1 fruit fly cellular context compared by ENCODE assay signal in the genomic region with DNA sequence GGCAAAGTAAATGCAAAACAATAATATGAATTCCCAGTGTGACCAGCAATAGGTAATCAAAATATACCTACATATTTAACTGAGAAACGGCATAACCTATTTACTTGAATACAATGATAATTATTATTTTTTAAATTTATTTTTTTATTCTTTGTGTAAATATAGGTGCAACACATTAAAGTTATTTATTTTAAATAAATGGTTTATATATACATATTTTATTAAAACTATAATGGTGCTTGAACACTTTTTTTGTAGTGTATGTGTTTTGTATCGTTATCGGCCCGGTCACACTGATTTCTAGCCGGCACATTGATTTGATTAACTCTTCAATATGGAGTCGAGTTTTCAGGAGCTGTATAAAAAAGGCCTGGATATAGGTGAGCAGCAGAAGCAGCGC.
A peak's percentile ranks its signal among the peaks of the same experiment; 100 is the strongest.
TF ChIP-seq lines count a peak whose summit lies in the region.

A gene (minus strand): TSS at position 51 of the 400 bp plus-strand sequence.
A gene (plus strand): TSS at position 289 of the 400 bp plus-strand sequence.
A gene (plus strand): TSS at position 289 of the 400 bp plus-strand sequence.

TF ChIP-seq in whole organism, embryonic, 481 proteins besides CTCF, POLR2A, EP300 and RAD21 (continued from another document and continues in another):
- TF ChIP-seq onecut (GFP tag; IDR thresholded peaks at IDR 0.05; lab: Robert Waterston, UW), result no peak
- no peak for TF ChIP-seq org-1 (GFP tag; optimal IDR thresholded peaks at IDR 0.05; lab: Kevin White, UChicago)
- TF ChIP-seq klu (GFP tag; IDR thresholded peaks at IDR 0.05; lab: Robert Waterston, UW), result peak; percentile 47; the same call in 1 of the 2 replicates
- no peak for TF ChIP-seq CG8478 (optimal IDR thresholded peaks at IDR 0.05; lab: Kevin White, UChicago)
- TF ChIP-seq ac (GFP tag; optimal IDR thresholded peaks at IDR 0.05; lab: Kevin White, UChicago), result no peak
- no peak for TF ChIP-seq CG33213 (GFP tag; optimal IDR thresholded peaks at IDR 0.05; lab: Kevin White, UChicago)
- peak; percentile 53 for TF ChIP-seq sens (GFP tag; lab: Kevin White, UChicago)
- no peak for TF ChIP-seq Bdp1 (GFP tag; optimal IDR thresholded peaks at IDR 0.05; lab: Kevin White, UChicago)
- no peak for TF ChIP-seq Dad (GFP tag; optimal IDR thresholded peaks at IDR 0.05; lab: Kevin White, UChicago)
- TF ChIP-seq CG13287 (GFP tag; IDR thresholded peaks at IDR 0.05; lab: Robert Waterston, UW; ENCODE audit: partially characterized antibody), result peak; percentile 62
- no peak for TF ChIP-seq hkb (optimal IDR thresholded peaks at IDR 0.05; lab: Kevin White, UChicago)
- TF ChIP-seq hkb (GFP tag; IDR thresholded peaks at IDR 0.05; lab: Robert Waterston, UW), result peak; percentile 63; the same call in 1 of the 2 replicates
- no peak for TF ChIP-seq CG7745 (tag; optimal IDR thresholded peaks at IDR 0.05; lab: Kevin White, UChicago)
- no peak for TF ChIP-seq Doc3 (GFP tag; IDR thresholded peaks at IDR 0.05; lab: Robert Waterston, UW; ENCODE audit: partially characterized antibody)
- peak; percentile 15 for TF ChIP-seq CG15514 (GFP tag; optimal IDR thresholded peaks at IDR 0.05; lab: Kevin White, UChicago)
- TF ChIP-seq E2f1 (GFP tag; IDR thresholded peaks at IDR 0.05; lab: Robert Waterston, UW), result peak; percentile 82
- TF ChIP-seq ttk (GFP tag; IDR thresholded peaks at IDR 0.05; lab: Robert Waterston, UW), result peak; percentile 78
- no peak for TF ChIP-seq MTF-1 (GFP tag; optimal IDR thresholded peaks at IDR 0.05; lab: Kevin White, UChicago; ENCODE audit: borderline replicate concordance)
- no peak for TF ChIP-seq run (tag; optimal IDR thresholded peaks at IDR 0.05; lab: Kevin White, UChicago)
- TF ChIP-seq Spps (tag; optimal IDR thresholded peaks at IDR 0.05; lab: Kevin White, UChicago), result peak; percentile 13
- no peak for TF ChIP-seq CG5953 (GFP tag; IDR thresholded peaks at IDR 0.05; lab: Robert Waterston, UW)
- peak; percentile 18; the same call in 1 of the 2 replicates for TF ChIP-seq sob (GFP tag; IDR thresholded peaks at IDR 0.05; lab: Robert Waterston, UW)
- no peak for TF ChIP-seq BEAF-32 (GFP tag; optimal IDR thresholded peaks at IDR 0.05; lab: Kevin White, UChicago)
- no peak for TF ChIP-seq fd102C (GFP tag; optimal IDR thresholded peaks at IDR 0.05; lab: Kevin White, UChicago)
- TF ChIP-seq CrebB (tag; optimal IDR thresholded peaks at IDR 0.05; lab: Kevin White, UChicago), result no peak
- no peak for TF ChIP-seq chif (GFP tag; optimal IDR thresholded peaks at IDR 0.05; lab: Kevin White, UChicago)
- no peak for TF ChIP-seq fd64A (GFP tag; optimal IDR thresholded peaks at IDR 0.05; lab: Kevin White, UChicago)
- peak; percentile 54; the same call in 1 of the 2 replicates for TF ChIP-seq CG17328 (GFP tag; IDR thresholded peaks at IDR 0.05; lab: Robert Waterston, UW)
- TF ChIP-seq unpg (GFP tag; optimal IDR thresholded peaks at IDR 0.05; lab: Kevin White, UChicago), result no peak
- peak; percentile 50; the same call in 1 of the 3 replicates for TF ChIP-seq CG11695 (GFP tag; IDR thresholded peaks at IDR 0.05; lab: Robert Waterston, UW)
- TF ChIP-seq HLH4C (GFP tag; IDR thresholded peaks at IDR 0.05; lab: Robert Waterston, UW; ENCODE audit: partially characterized antibody), result no peak
- no peak for TF ChIP-seq jing (GFP tag; optimal IDR thresholded peaks at IDR 0.05; lab: Kevin White, UChicago)
- TF ChIP-seq CG14441 (GFP tag; IDR thresholded peaks at IDR 0.05; lab: Robert Waterston, UW), result peak; percentile 71
- TF ChIP-seq bab2 (GFP tag; optimal IDR thresholded peaks at IDR 0.05; lab: Kevin White, UChicago), result no peak
- no peak for TF ChIP-seq pnt (GFP tag; optimal IDR thresholded peaks at IDR 0.05; lab: Kevin White, UChicago)
- TF ChIP-seq nerfin-1 (tag; optimal IDR thresholded peaks at IDR 0.05; lab: Kevin White, UChicago), result no peak
- TF ChIP-seq CG13624 (GFP tag; optimal IDR thresholded peaks at IDR 0.05; lab: Kevin White, UChicago), result no peak
- TF ChIP-seq da (GFP tag; optimal IDR thresholded peaks at IDR 0.05; lab: Kevin White, UChicago), result no peak
- peak; percentile 63 for TF ChIP-seq CG10267 (tag; optimal IDR thresholded peaks at IDR 0.05; lab: Kevin White, UChicago)
- TF ChIP-seq knrl (GFP tag; IDR thresholded peaks at IDR 0.05; lab: Robert Waterston, UW; ENCODE audit: partially characterized antibody), result no peak
- TF ChIP-seq Xrp1 (GFP tag; IDR thresholded peaks at IDR 0.05; lab: Robert Waterston, UW), result peak; percentile 71; the same call in 1 of the 2 replicates
- peak; percentile 30; the same call in 1 of the 2 replicates for TF ChIP-seq wor (GFP tag; IDR thresholded peaks at IDR 0.05; lab: Robert Waterston, UW)
- no peak for TF ChIP-seq CG8290 (GFP tag; optimal IDR thresholded peaks at IDR 0.05; lab: Kevin White, UChicago)
- TF ChIP-seq CG8290 (tag; optimal IDR thresholded peaks at IDR 0.05; lab: Kevin White, UChicago), result no peak
- peak; percentile 54 for TF ChIP-seq CG7271 (tag; optimal IDR thresholded peaks at IDR 0.05; lab: Kevin White, UChicago)
- TF ChIP-seq mam (GFP tag; optimal IDR thresholded peaks at IDR 0.05; lab: Kevin White, UChicago), result no peak
- TF ChIP-seq phol (tag; optimal IDR thresholded peaks at IDR 0.05; lab: Kevin White, UChicago), result peak; percentile 88
- no peak for TF ChIP-seq Pdp1 (GFP tag; optimal IDR thresholded peaks at IDR 0.05; lab: Kevin White, UChicago)
- no peak for TF ChIP-seq Nf-YC (tag; optimal IDR thresholded peaks at IDR 0.05; lab: Kevin White, UChicago)
- 0 out of 2 replicates have a peak, but pooled peaks have one; percentile 37 for TF ChIP-seq CG9215 (GFP tag; IDR thresholded peaks at IDR 0.05; lab: Robert Waterston, UW)
- no peak for TF ChIP-seq gcm2 (GFP tag; optimal IDR thresholded peaks at IDR 0.05; lab: Kevin White, UChicago)
- peak; percentile 41 for TF ChIP-seq CG2116 (GFP tag; optimal IDR thresholded peaks at IDR 0.05; lab: Kevin White, UChicago)
- TF ChIP-seq CG9876 (GFP tag; optimal IDR thresholded peaks at IDR 0.05; lab: Kevin White, UChicago), result no peak
- TF ChIP-seq Dip3 (GFP tag; optimal IDR thresholded peaks at IDR 0.05; lab: Kevin White, UChicago), result no peak
- TF ChIP-seq NC2α (GFP tag; optimal IDR thresholded peaks at IDR 0.05; lab: Kevin White, UChicago), result no peak
- TF ChIP-seq CG17802 (tag; optimal IDR thresholded peaks at IDR 0.05; lab: Kevin White, UChicago), result no peak
- TF ChIP-seq Hey (tag; optimal IDR thresholded peaks at IDR 0.05; lab: Kevin White, UChicago), result no peak
- no peak for TF ChIP-seq Camta (GFP tag; optimal IDR thresholded peaks at IDR 0.05; lab: Kevin White, UChicago)
- no peak for TF ChIP-seq repo (GFP tag; optimal IDR thresholded peaks at IDR 0.05; lab: Kevin White, UChicago)
- TF ChIP-seq CG16779 (GFP tag; IDR thresholded peaks at IDR 0.05; lab: Robert Waterston, UW), result no peak
- no peak for TF ChIP-seq Neu2 (GFP tag; optimal IDR thresholded peaks at IDR 0.05; lab: Kevin White, UChicago; ENCODE audit: borderline replicate concordance)
- peak; percentile 9 for TF ChIP-seq Max (GFP tag; optimal IDR thresholded peaks at IDR 0.05; lab: Kevin White, UChicago)
- TF ChIP-seq Optix (GFP tag; IDR thresholded peaks at IDR 0.05; lab: Robert Waterston, UW), result no peak
- TF ChIP-seq chinmo (GFP tag; IDR thresholded peaks at IDR 0.05; lab: Robert Waterston, UW; ENCODE audit: partially characterized antibody), result no peak
- TF ChIP-seq sim (GFP tag; IDR thresholded peaks at IDR 0.05; lab: Robert Waterston, UW), result no peak
- TF ChIP-seq nerfin-2 (GFP tag; IDR thresholded peaks at IDR 0.05; lab: Robert Waterston, UW; ENCODE audit: partially characterized antibody), result no peak
- no peak for TF ChIP-seq ERR (GFP tag; optimal IDR thresholded peaks at IDR 0.05; lab: Kevin White, UChicago)
- TF ChIP-seq cas (GFP tag; IDR thresholded peaks at IDR 0.05; lab: Robert Waterston, UW), result no peak
- TF ChIP-seq Side (GFP tag; optimal IDR thresholded peaks at IDR 0.05; lab: Kevin White, UChicago), result no peak
- TF ChIP-seq CG30431 (GFP tag; optimal IDR thresholded peaks at IDR 0.05; lab: Kevin White, UChicago), result no peak
- peak; percentile 5 for TF ChIP-seq CG18764 (GFP tag; optimal IDR thresholded peaks at IDR 0.05; lab: Kevin White, UChicago)
- no peak for TF ChIP-seq CG17568 (GFP tag; optimal IDR thresholded peaks at IDR 0.05; lab: Kevin White, UChicago)
- TF ChIP-seq Sry-β (GFP tag; optimal IDR thresholded peaks at IDR 0.05; lab: Kevin White, UChicago), result no peak
- peak; percentile 45 for TF ChIP-seq CG13775 (GFP tag; optimal IDR thresholded peaks at IDR 0.05; lab: Kevin White, UChicago)
- TF ChIP-seq peb (GFP tag; IDR thresholded peaks at IDR 0.05; lab: Robert Waterston, UW), result peak; percentile 58; the same call in 1 of the 2 replicates
- TF ChIP-seq CG11696 (GFP tag; IDR thresholded peaks at IDR 0.05; lab: Robert Waterston, UW), result no peak
- TF ChIP-seq Six4 (GFP tag; optimal IDR thresholded peaks at IDR 0.05; lab: Kevin White, UChicago), result no peak
- no peak for TF ChIP-seq dati (GFP tag; IDR thresholded peaks at IDR 0.05; lab: Robert Waterston, UW)
- TF ChIP-seq CG6683 (GFP tag; optimal IDR thresholded peaks at IDR 0.05; lab: Kevin White, UChicago), result no peak
- no peak for TF ChIP-seq corto (GFP tag; optimal IDR thresholded peaks at IDR 0.05; lab: Kevin White, UChicago)
- TF ChIP-seq CG8089 (GFP tag; optimal IDR thresholded peaks at IDR 0.05; lab: Kevin White, UChicago), result no peak
- peak; percentile 58 for TF ChIP-seq Hr3 (GFP tag; optimal IDR thresholded peaks at IDR 0.05; lab: Kevin White, UChicago)
- no peak for TF ChIP-seq z (GFP tag; IDR thresholded peaks at IDR 0.05; lab: Robert Waterston, UW)
- peak; percentile 57; the same call in 2 of the 3 replicates for TF ChIP-seq dysf (GFP tag; IDR thresholded peaks at IDR 0.05; lab: Robert Waterston, UW)
- TF ChIP-seq CG15011 (GFP tag; optimal IDR thresholded peaks at IDR 0.05; lab: Kevin White, UChicago), result no peak
- TF ChIP-seq tll (GFP tag; optimal IDR thresholded peaks at IDR 0.05; lab: Kevin White, UChicago), result peak in 1 of 2 experiments; percentile 23
- 0 out of 3 replicates have a peak, but pooled peaks have one; percentile 24 for TF ChIP-seq C15 (GFP tag; IDR thresholded peaks at IDR 0.05; lab: Robert Waterston, UW)
- no peak for TF ChIP-seq CG10274 (GFP tag; optimal IDR thresholded peaks at IDR 0.05; lab: Kevin White, UChicago)
- no peak for TF ChIP-seq ham (GFP tag; IDR thresholded peaks at IDR 0.05; lab: Robert Waterston, UW)
- peak; percentile 32; the same call in 1 of the 3 replicates for TF ChIP-seq ase (GFP tag; IDR thresholded peaks at IDR 0.05; lab: Robert Waterston, UW)
- TF ChIP-seq CG12104 (GFP tag; optimal IDR thresholded peaks at IDR 0.05; lab: Kevin White, UChicago), result no peak
- TF ChIP-seq Dek (tag; optimal IDR thresholded peaks at IDR 0.05; lab: Kevin White, UChicago), result peak; percentile 50
- TF ChIP-seq lilli (GFP tag; optimal IDR thresholded peaks at IDR 0.05; lab: Kevin White, UChicago), result no peak
- TF ChIP-seq Chrac-16 (GFP tag; optimal IDR thresholded peaks at IDR 0.05; lab: Kevin White, UChicago), result peak; percentile 5
- no peak for TF ChIP-seq ato (GFP tag; IDR thresholded peaks at IDR 0.05; lab: Robert Waterston, UW; ENCODE audit: partially characterized antibody)
- TF ChIP-seq Mrtf (GFP tag; IDR thresholded peaks at IDR 0.05; lab: Robert Waterston, UW), result no peak
- TF ChIP-seq CG11723 (GFP tag; optimal IDR thresholded peaks at IDR 0.05; lab: Kevin White, UChicago), result no peak
- TF ChIP-seq gsb-n (tag; optimal IDR thresholded peaks at IDR 0.05; lab: Kevin White, UChicago), result peak; percentile 73
- TF ChIP-seq eyg (GFP tag; optimal IDR thresholded peaks at IDR 0.05; lab: Kevin White, UChicago), result no peak
- TF ChIP-seq grau (tag; optimal IDR thresholded peaks at IDR 0.05; lab: Kevin White, UChicago), result no peak
- TF ChIP-seq Gug (GFP tag; IDR thresholded peaks at IDR 0.05; lab: Robert Waterston, UW), result no peak; the same call in 3 of the 4 replicates
- no peak for TF ChIP-seq CG7963 (GFP tag; IDR thresholded peaks at IDR 0.05; lab: Robert Waterston, UW; ENCODE audit: partially characterized antibody)
- TF ChIP-seq row (GFP tag; IDR thresholded peaks at IDR 0.05; lab: Robert Waterston, UW), result peak; percentile 94
- no peak for TF ChIP-seq toy (GFP tag; IDR thresholded peaks at IDR 0.05; lab: Robert Waterston, UW)
- TF ChIP-seq CG11456 (GFP tag; IDR thresholded peaks at IDR 0.05; lab: Robert Waterston, UW), result 0 out of 3 replicates have a peak, but pooled peaks have one; percentile 11
- no peak for TF ChIP-seq Ravus (GFP tag; IDR thresholded peaks at IDR 0.05; lab: Robert Waterston, UW)
- no peak for TF ChIP-seq Elba2 (GFP tag; optimal IDR thresholded peaks at IDR 0.05; lab: Kevin White, UChicago)
- peak; percentile 88 for TF ChIP-seq Ptx1 (GFP tag; IDR thresholded peaks at IDR 0.05; lab: Robert Waterston, UW)
- peak; percentile 75 for TF ChIP-seq CG32772 (GFP tag; IDR thresholded peaks at IDR 0.05; lab: Robert Waterston, UW)
- TF ChIP-seq shn (GFP tag; optimal IDR thresholded peaks at IDR 0.05; lab: Kevin White, UChicago), result no peak
- TF ChIP-seq CG9727 (GFP tag; optimal IDR thresholded peaks at IDR 0.05; lab: Kevin White, UChicago), result peak; percentile 56
- peak; percentile 42; the same call in 1 of the 2 replicates for TF ChIP-seq CG43689 (GFP tag; IDR thresholded peaks at IDR 0.05; lab: Robert Waterston, UW)
- no peak; the same call in 1 of the 2 replicates for TF ChIP-seq Drgx (GFP tag; IDR thresholded peaks at IDR 0.05; lab: Robert Waterston, UW)
- no peak for TF ChIP-seq CG10654 (GFP tag; optimal IDR thresholded peaks at IDR 0.05; lab: Kevin White, UChicago)
- TF ChIP-seq CG10147 (GFP tag; optimal IDR thresholded peaks at IDR 0.05; lab: Kevin White, UChicago), result peak; percentile 34
- no peak for TF ChIP-seq CG6254 (GFP tag; optimal IDR thresholded peaks at IDR 0.05; lab: Kevin White, UChicago)
- TF ChIP-seq fd96Cb (tag; optimal IDR thresholded peaks at IDR 0.05; lab: Kevin White, UChicago), result peak; percentile 47
- no peak for TF ChIP-seq YL-1 (GFP tag; optimal IDR thresholded peaks at IDR 0.05; lab: Kevin White, UChicago)
- TF ChIP-seq ems (GFP tag; optimal IDR thresholded peaks at IDR 0.05; lab: Kevin White, UChicago), result no peak
- TF ChIP-seq insv (GFP tag; optimal IDR thresholded peaks at IDR 0.05; lab: Kevin White, UChicago), result no peak
- TF ChIP-seq CG18011 (GFP tag; optimal IDR thresholded peaks at IDR 0.05; lab: Kevin White, UChicago), result no peak
- no peak for TF ChIP-seq kah (GFP tag; optimal IDR thresholded peaks at IDR 0.05; lab: Kevin White, UChicago)
- TF ChIP-seq Asciz (GFP tag; optimal IDR thresholded peaks at IDR 0.05; lab: Kevin White, UChicago), result no peak
- peak; percentile 12; the same call in 1 of the 3 replicates for TF ChIP-seq Dbx (GFP tag; IDR thresholded peaks at IDR 0.05; lab: Robert Waterston, UW)
- peak in 1 of 2 experiments; percentile 56 for TF ChIP-seq Hr51 (GFP tag; optimal IDR thresholded peaks at IDR 0.05; lab: Kevin White, UChicago)
- no peak for TF ChIP-seq CG8765 (GFP tag; IDR thresholded peaks at IDR 0.05; lab: Robert Waterston, UW)
- no peak for TF ChIP-seq Kr (GFP tag; optimal IDR thresholded peaks at IDR 0.05; lab: Kevin White, UChicago)
